Worm (Caenorhabditis elegans): ENCODE measurements around the gene srab-2.
A peak's percentile ranks its signal among the peaks of the same experiment; 100 is the strongest.

Gene srab-2

DNA sequence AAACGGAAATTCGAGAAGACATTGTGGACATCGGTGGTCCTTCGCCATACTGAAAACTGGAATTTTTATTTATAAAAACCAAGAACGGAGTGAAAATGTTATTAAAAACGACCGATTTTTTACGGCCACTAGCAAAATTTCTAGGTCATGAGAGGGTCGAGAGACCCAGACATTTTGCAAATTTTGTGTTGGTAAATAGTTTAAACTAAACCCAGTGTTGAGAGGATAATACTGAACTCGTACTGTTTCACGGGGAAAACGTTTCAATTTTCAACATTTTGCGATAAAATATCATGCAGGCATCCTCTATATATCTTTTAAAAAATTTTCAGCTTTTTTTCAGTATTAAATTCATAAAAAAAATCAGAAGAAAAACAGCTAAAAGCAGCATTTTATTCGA, 14.3 kb upstream of the srab-2 start, which contains the start of gene C04F5.9:
TSS of gene C04F5.9 (minus strand) at position 101 of the 400 bp plus-strand sequence.
- TF ChIP-seq nhr-12 (tag; optimal IDR thresholded peaks at IDR 0.05): no peak
- TF ChIP-seq unc-62 (GFP tag; optimal IDR thresholded peaks at IDR 0.05): no peak
- TF ChIP-seq ztf-4 (tag; optimal IDR thresholded peaks at IDR 0.05): no peak
- TF ChIP-seq R02D3.7 (tag; optimal IDR thresholded peaks at IDR 0.05): no peak
- no peak for TF ChIP-seq peb-1 (tag; optimal IDR thresholded peaks at IDR 0.05)
- no peak for TF ChIP-seq crh-2 (tag; optimal IDR thresholded peaks at IDR 0.05)
- TF ChIP-seq skn-1 (tag; optimal IDR thresholded peaks at IDR 0.05): no peak
- no peak for TF ChIP-seq elt-1 (tag; optimal IDR thresholded peaks at IDR 0.05)
- no peak for TF ChIP-seq lin-11 (tag; optimal IDR thresholded peaks at IDR 0.05)
- no peak for TF ChIP-seq zag-1 (tag; optimal IDR thresholded peaks at IDR 0.05)
- no peak for TF ChIP-seq nhr-23 (tag; optimal IDR thresholded peaks at IDR 0.05)
- TF ChIP-seq blmp-1 (tag; optimal IDR thresholded peaks at IDR 0.05; ENCODE audit: insufficient read depth): no peak
- TF ChIP-seq alr-1 (tag; optimal IDR thresholded peaks at IDR 0.05): no peak
- no peak for TF ChIP-seq sem-4 (tag; optimal IDR thresholded peaks at IDR 0.05)

DNA sequence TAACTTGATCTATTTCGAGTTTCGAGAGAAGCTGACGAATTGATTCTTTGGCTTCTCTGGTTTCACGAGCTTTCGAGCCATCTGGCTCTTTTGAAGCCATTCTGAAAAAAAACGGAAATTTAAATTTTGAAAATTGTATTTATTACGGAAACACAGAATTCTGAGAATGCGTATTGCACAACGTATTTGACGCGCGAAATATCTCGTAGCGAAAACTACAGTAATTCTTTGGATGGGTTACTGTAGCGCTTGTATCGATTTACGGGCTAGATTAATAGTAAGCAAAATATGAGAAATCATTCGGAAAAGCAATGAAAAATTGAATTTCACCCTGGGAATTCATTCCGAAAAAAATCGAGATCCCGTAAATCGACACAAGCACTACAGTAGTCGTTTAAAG, 8.8 kb upstream of the srab-2 start, which contains the start of gene C04F5.8:
TSS of gene C04F5.8 (minus strand) at position 101 of the 400 bp plus-strand sequence.
- TF ChIP-seq elt-3 (tag; optimal IDR thresholded peaks at IDR 0.05): no peak
- TF ChIP-seq nhr-6 (tag; optimal IDR thresholded peaks at IDR 0.05): no peak
- no peak for TF ChIP-seq ceh-82 (tag; optimal IDR thresholded peaks at IDR 0.05)
- no peak for TF ChIP-seq nhr-10 (tag; optimal IDR thresholded peaks at IDR 0.05)
- no peak for TF ChIP-seq nhr-25 (tag; optimal IDR thresholded peaks at IDR 0.05)
- no peak for TF ChIP-seq ZK546.5 (tag; optimal IDR thresholded peaks at IDR 0.05)
- no peak for TF ChIP-seq lsy-2 (tag; optimal IDR thresholded peaks at IDR 0.05)

DNA sequence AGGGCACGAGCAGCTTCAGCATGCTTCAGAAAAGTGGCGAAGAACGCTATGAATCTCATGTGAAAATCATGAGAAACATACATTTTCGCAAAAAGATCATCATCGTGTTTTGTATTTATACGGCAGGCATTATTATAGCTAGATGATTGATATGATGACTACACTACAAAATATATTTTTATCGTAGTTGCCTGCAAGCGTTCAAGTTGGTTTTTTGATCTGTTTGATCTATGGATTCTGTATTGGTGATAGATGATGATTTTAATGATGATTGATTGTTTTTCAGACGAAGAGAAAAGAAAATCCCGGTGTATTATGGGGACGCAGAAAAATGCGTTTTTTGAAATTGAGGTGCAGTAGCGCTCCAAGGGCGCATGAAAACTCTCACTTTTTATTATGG, 5.8 kb upstream of the srab-2 start, which contains the start of gene ugt-63:
TSS of gene ugt-63 (minus strand) at position 89 of the 400 bp plus-strand sequence.
- TF ChIP-seq ceh-82 (tag; optimal IDR thresholded peaks at IDR 0.05) (no peak), lin-39 (tag; optimal IDR thresholded peaks at IDR 0.05) (no peak), nhr-21 (tag; optimal IDR thresholded peaks at IDR 0.05) (peak; percentile 18), mbf-1 (tag; optimal IDR thresholded peaks at IDR 0.05) (no peak), nhr-25 (tag; optimal IDR thresholded peaks at IDR 0.05) (peak; percentile 29), mab-5 (tag; optimal IDR thresholded peaks at IDR 0.05) (peak; percentile 30), sma-9 (GFP tag; optimal IDR thresholded peaks at IDR 0.05) (peak; percentile 69), sma-9 (tag; optimal IDR thresholded peaks at IDR 0.05) (no peak), ceh-16 (tag; optimal IDR thresholded peaks at IDR 0.05) (no peak)

DNA sequence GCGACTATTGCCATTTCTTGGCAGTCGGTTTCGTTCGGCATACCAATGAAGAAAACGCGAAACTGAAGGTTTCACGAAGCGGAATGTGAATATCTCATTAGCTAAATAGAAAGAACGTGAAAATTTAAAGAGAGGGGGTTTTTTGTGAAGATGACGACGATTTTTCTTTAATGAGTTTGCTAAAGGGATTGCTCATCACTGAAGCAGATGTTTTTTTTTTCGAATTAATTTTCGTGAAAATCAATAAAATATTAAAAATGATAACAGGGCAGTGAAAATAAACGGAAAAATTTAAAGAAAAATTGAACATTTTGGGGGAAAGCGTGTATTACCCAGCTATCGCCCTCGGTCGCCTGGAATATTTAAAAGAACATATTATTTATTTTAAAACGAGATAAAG, 3.0 kb upstream of the srab-2 start, which contains the start of gene srab-3:
TSS of gene srab-3 (minus strand) at position 101 of the 400 bp plus-strand sequence.
- TF ChIP-seq zag-1 (tag; optimal IDR thresholded peaks at IDR 0.05) (no peak), nhr-10 (tag; optimal IDR thresholded peaks at IDR 0.05) (no peak), nhr-21 (tag; optimal IDR thresholded peaks at IDR 0.05) (no peak), egl-27 (tag; optimal IDR thresholded peaks at IDR 0.05) (no peak)

DNA sequence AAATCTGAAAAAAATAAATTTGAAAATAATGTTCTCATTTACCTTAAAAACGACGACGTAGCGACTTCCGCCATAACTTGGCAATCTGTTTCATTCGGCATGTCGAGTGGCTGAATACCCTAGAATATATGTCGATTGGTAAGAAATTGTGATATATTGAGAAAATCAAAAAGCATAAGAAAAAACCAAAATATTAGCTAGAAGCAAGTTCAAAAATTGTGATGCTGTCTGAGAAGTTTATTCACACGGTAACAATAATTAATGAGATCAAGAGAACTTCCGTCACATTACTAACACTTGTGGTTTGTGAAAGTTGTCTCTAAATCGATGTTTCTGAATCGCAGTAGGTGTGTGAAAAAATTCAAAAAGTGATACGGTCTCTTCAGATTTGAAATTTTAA, 2.8 kb downstream of the srab-2 start, which contains the start of gene srab-1:
TSS of gene srab-1 (minus strand) at position 101 of the 400 bp plus-strand sequence.
- TF ChIP-seq nhr-11 (tag; optimal IDR thresholded peaks at IDR 0.05): no peak
- TF ChIP-seq nhr-10 (tag; optimal IDR thresholded peaks at IDR 0.05): no peak
- TF ChIP-seq sma-3 (GFP tag; optimal IDR thresholded peaks at IDR 0.05): no peak
- no peak for TF ChIP-seq unc-55 (GFP tag; optimal IDR thresholded peaks at IDR 0.05)
- TF ChIP-seq nhr-21 (tag; optimal IDR thresholded peaks at IDR 0.05): no peak
- no peak for TF ChIP-seq sem-4 (tag; optimal IDR thresholded peaks at IDR 0.05)
- no peak for TF ChIP-seq aly-2 (tag; optimal IDR thresholded peaks at IDR 0.05)
- TF ChIP-seq fos-1 (tag; optimal IDR thresholded peaks at IDR 0.05): no peak
- no peak for TF ChIP-seq R02D3.7 (tag; optimal IDR thresholded peaks at IDR 0.05)

DNA sequence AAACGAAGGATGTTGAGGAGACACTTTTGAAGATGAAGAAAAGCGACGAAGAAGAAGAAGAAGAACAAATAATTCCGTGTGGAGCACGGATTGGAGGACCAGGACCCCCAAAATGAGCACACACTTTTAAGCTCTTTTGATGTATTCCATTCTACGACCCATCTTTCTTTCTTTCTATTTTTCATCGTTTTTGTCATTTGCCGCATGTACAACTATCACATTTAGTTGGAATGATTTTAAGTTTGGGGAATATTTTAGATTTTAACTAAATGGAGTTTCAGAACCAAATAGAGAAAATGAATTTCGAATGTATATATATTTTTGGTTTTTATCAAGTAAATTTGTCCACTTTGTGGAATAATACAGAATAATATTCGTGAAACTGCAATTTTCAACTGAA, 5.9 kb downstream of the srab-2 start, which contains the start of gene unc-46:
TSS of gene unc-46 (minus strand) at position 101 of the 400 bp plus-strand sequence.
- TF ChIP-seq ztf-11 (tag; optimal IDR thresholded peaks at IDR 0.05): no peak
- TF ChIP-seq nhr-11 (tag; optimal IDR thresholded peaks at IDR 0.05): no peak
- TF ChIP-seq nhr-23 (tag; optimal IDR thresholded peaks at IDR 0.05): no peak
- TF ChIP-seq nhr-21 (tag; optimal IDR thresholded peaks at IDR 0.05): no peak
- TF ChIP-seq sma-3 (GFP tag; optimal IDR thresholded peaks at IDR 0.05): no peak
- no peak for TF ChIP-seq mab-5 (tag; optimal IDR thresholded peaks at IDR 0.05)
- no peak for TF ChIP-seq nhr-25 (tag; optimal IDR thresholded peaks at IDR 0.05)
- no peak for TF ChIP-seq unc-39 (tag; optimal IDR thresholded peaks at IDR 0.05)
